Fruit fly (Drosophila melanogaster) whole organism: ENCODE data around the gene Reg-2.

ENCODE experiments used
- CG8478 ChIP-seq: fragments of >200 bp; optimal IDR thresholded peaks from 2 replicates; lab custom pipeline; 2018; ENCODE audit warnings: inconsistent platforms
- Dll ChIP-seq: fragments of >200 bp; optimal IDR thresholded peaks from 2 replicates; lab custom pipeline; 2017
- EcR ChIP-seq, 2 experiments: fragments of >200 bp; optimal IDR thresholded peaks; 2 replicates each; lab custom pipeline; 2017; ENCODE audit warnings: missing biosample characterization in 2 of 2, missing genetic modification characterization in 2 of 2, missing genetic modification reagents in 2 of 2
- pan ChIP-seq: fragments of >200 bp; optimal IDR thresholded peaks from 2 replicates; lab custom pipeline; 2017
- psq ChIP-seq: fragments of >200 bp; optimal IDR thresholded peaks from 2 replicates; lab custom pipeline; 2017
- usp ChIP-seq: fragments of >200 bp; optimal IDR thresholded peaks from 2 replicates; lab custom pipeline; 2017; ENCODE audit warnings: missing biosample characterization, missing genetic modification characterization, mixed read lengths

DNA sequence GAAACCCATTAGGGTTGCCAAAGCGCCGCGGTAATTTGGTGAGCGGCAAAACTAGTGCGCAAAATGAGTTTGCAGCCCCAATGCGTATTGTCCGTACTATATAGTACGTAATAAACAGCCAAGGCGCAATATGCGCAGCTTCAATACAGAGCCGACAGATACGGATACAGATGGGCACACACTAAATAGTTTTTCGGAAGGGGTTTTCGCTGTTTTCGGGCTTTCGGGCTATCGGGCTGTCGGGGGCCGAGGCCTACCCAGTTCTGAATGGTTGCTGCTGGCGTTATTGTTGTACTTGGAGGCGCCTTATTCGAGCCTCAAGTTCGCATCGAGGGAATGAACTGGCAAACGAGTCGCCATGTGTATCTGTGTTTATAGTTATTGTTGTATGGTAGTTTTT is 24.3 kb upstream of the Reg-2 start:
- TF ChIP-seq usp (GFP tag; lab: Kevin White, UChicago) (no peak), psq (lab: Kevin White, UChicago) (no peak), pan (lab: Kevin White, UChicago) (no peak), CG8478 (lab: Kevin White, UChicago) (no peak), EcR (GFP tag; optimal IDR thresholded peaks at IDR 0.05; lab: Kevin White, UChicago) (no peak), Dll (peak; percentile 5)
